Worm (Caenorhabditis elegans): Measurements from ENCODE around the gene H10E21.5.

DNA sequence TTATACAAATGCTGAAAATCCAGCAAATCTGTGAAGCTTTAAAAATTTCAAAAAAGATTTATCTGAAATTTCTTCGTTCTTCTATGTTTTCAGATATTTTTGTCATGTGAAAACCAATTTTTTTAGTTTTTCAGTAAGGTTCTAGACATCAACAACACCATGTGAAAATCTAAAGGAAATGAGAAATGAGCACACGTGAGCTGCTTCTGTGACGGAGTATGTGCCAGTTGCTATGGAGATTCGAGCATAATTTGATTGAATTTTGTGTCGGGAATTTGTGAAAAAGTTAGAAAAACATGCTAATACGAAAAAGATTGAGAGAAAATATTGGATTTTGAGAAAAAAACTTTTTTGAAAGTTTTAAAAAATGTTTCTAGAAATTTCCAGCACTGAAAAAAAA lies 7.8 kb upstream of the H10E21.5 start:
- no peak for TF ChIP-seq nhr-11 (tag; optimal IDR thresholded peaks at IDR 0.05)
- TF ChIP-seq F37D6.2 (tag; optimal IDR thresholded peaks at IDR 0.05), result no peak
- TF ChIP-seq snpc-4 (tag; optimal IDR thresholded peaks at IDR 0.05), result no peak
- no peak for TF ChIP-seq nhr-48 (tag; optimal IDR thresholded peaks at IDR 0.05)
- TF ChIP-seq gei-8 (GFP tag; optimal IDR thresholded peaks at IDR 0.05), result no peak
- TF ChIP-seq ceh-82 (tag; optimal IDR thresholded peaks at IDR 0.05), result no peak
- TF ChIP-seq lin-13 (GFP tag; optimal IDR thresholded peaks at IDR 0.05), result no peak
- no peak for TF ChIP-seq egl-27 (tag; optimal IDR thresholded peaks at IDR 0.05)
- no peak for TF ChIP-seq aly-2 (tag; optimal IDR thresholded peaks at IDR 0.05)
- no peak for TF ChIP-seq ama-1 (optimal IDR thresholded peaks at IDR 0.05)
- TF ChIP-seq ces-1 (GFP tag; optimal IDR thresholded peaks at IDR 0.05), result no peak
- TF ChIP-seq cey-2 (tag; optimal IDR thresholded peaks at IDR 0.05; ENCODE audit: borderline replicate concordance, insufficient read depth), result no peak
- TF ChIP-seq lir-3 (tag; optimal IDR thresholded peaks at IDR 0.05), result no peak
- TF ChIP-seq nhr-76 (tag; optimal IDR thresholded peaks at IDR 0.05), result no peak
